Fruit fly (Drosophila melanogaster) whole organism, embryonic: ENCODE results near the gene tsl.

Experiments
- Awh ChIP-seq: fragments of 200-800 bp; sonication (Bioruptor generic); IDR thresholded peaks from 2 replicates; pipeline ENCODE4, ENCODE4 v1.3.6; 2022; ENCODE audit warnings: missing biosample characterization, missing genetic modification characterization
- Blimp-1 ChIP-seq: fragments of 200-800 bp; sonication (Bioruptor generic); optimal IDR thresholded peaks from 3 replicates; lab custom pipeline; 2018; ENCODE audit warnings: missing biosample characterization, missing genetic modification characterization, mild to moderate bottlenecking, moderate library complexity, missing genetic modification reagents
- BtbVII ChIP-seq: fragments of 200-800 bp; sonication (Bioruptor generic); optimal IDR thresholded peaks from 3 replicates; lab custom pipeline; 2017; ENCODE audit warnings: missing biosample characterization, mild to moderate bottlenecking, missing genetic modification characterization
- CG10321 ChIP-seq: fragments of 200-800 bp; sonication (Bioruptor generic); IDR thresholded peaks from 2 replicates; pipeline ENCODE4 v1.3.6; 2022; ENCODE audit warnings: missing biosample characterization, missing genetic modification characterization
- CG11696 ChIP-seq: fragments of 200-800 bp; sonication (Bioruptor generic); IDR thresholded peaks from 2 replicates; pipeline ENCODE4 v1.3.6; 2022; ENCODE audit warnings: missing biosample characterization, missing genetic modification characterization
- CG12071 ChIP-seq: fragments of 200-800 bp; sonication (Bioruptor generic); optimal IDR thresholded peaks from 3 replicates; lab custom pipeline; 2018; ENCODE audit warnings: missing biosample characterization, mild to moderate bottlenecking, missing genetic modification characterization
- CG12769 ChIP-seq: fragments of 200-800 bp; sonication (Bioruptor generic); optimal IDR thresholded peaks from 2 replicates; lab custom pipeline; 2019; ENCODE audit warnings: missing biosample characterization, mild to moderate bottlenecking, missing genetic modification characterization, moderate library complexity
- CG14667 ChIP-seq: fragments of 200-800 bp; sonication (Bioruptor generic); IDR thresholded peaks from 2 replicates; pipeline ENCODE4 v1.3.6; 2022; ENCODE audit warnings: missing biosample characterization, missing genetic modification characterization
- CG15601 ChIP-seq: fragments of 200-800 bp; sonication (Bioruptor generic); optimal IDR thresholded peaks from 3 replicates; lab custom pipeline; 2019; ENCODE audit warnings: missing biosample characterization, mild to moderate bottlenecking, missing genetic modification characterization, moderate library complexity
- CG17361 ChIP-seq: fragments of 200-800 bp; sonication (Bioruptor generic); IDR thresholded peaks from 3 replicates; pipeline ENCODE4 v1.3.6; 2022; ENCODE audit warnings: missing biosample characterization, missing genetic modification characterization
- CG18599 ChIP-seq: fragments of 200-800 bp; sonication (Bioruptor generic); optimal IDR thresholded peaks from 3 replicates; lab custom pipeline; 2017; ENCODE audit warnings: missing biosample characterization, missing genetic modification characterization, mild to moderate bottlenecking, moderate library complexity, missing genetic modification reagents
- CG2199 ChIP-seq: fragments of 200-800 bp; sonication (Bioruptor generic); IDR thresholded peaks from 3 replicates; pipeline ENCODE4 v1.3.6; 2022; ENCODE audit warnings: missing biosample characterization, missing genetic modification characterization
- CG3065 ChIP-seq: fragments of 200-800 bp; sonication (Bioruptor generic); optimal IDR thresholded peaks from 2 replicates; lab custom pipeline; 2016; ENCODE audit warnings: missing biosample characterization, missing genetic modification characterization
- CG33213 ChIP-seq: fragments of 200-800 bp; sonication (Bioruptor generic); optimal IDR thresholded peaks from 3 replicates; lab custom pipeline; 2016; ENCODE audit warnings: missing biosample characterization, missing genetic modification characterization
- CG3407 ChIP-seq: fragments of 200-800 bp; sonication (Bioruptor generic); optimal IDR thresholded peaks from 2 replicates; lab custom pipeline; 2018; ENCODE audit warnings: missing biosample characterization, mild to moderate bottlenecking, missing genetic modification characterization
- CG43689 ChIP-seq: fragments of 200-800 bp; sonication (Bioruptor generic); IDR thresholded peaks from 2 replicates; pipeline ENCODE4 v1.3.6; 2022; ENCODE audit warnings: missing biosample characterization, missing genetic modification characterization
- CG4424 ChIP-seq: fragments of 200-800 bp; sonication (Bioruptor generic); optimal IDR thresholded peaks from 3 replicates; lab custom pipeline; 2016; ENCODE audit warnings: missing biosample characterization, missing genetic modification characterization
- CG4854 ChIP-seq: fragments of 200-800 bp; sonication (Bioruptor generic); optimal IDR thresholded peaks from 2 replicates; lab custom pipeline; 2016; ENCODE audit warnings: missing biosample characterization, missing genetic modification characterization, inconsistent platforms
- CG6854 ChIP-seq: fragments of 200-800 bp; sonication (Bioruptor generic); optimal IDR thresholded peaks from 3 replicates; lab custom pipeline; 2017; ENCODE audit warnings: missing biosample characterization, mild to moderate bottlenecking, missing genetic modification characterization
- CG8359 ChIP-seq: fragments of 200-800 bp; sonication (Bioruptor generic); optimal IDR thresholded peaks from 2 replicates; lab custom pipeline; 2017; ENCODE audit warnings: missing biosample characterization, mild to moderate bottlenecking, missing genetic modification characterization, borderline replicate concordance
- CG9797 ChIP-seq: fragments of 200-800 bp; sonication (Bioruptor generic); optimal IDR thresholded peaks from 3 replicates; lab custom pipeline; 2018; ENCODE audit warnings: missing biosample characterization, mild to moderate bottlenecking, missing genetic modification characterization
- D ChIP-seq, 2 experiments: fragments of 200-800 bp in 1 of 2; fragments of >200 bp in 1 of 2; sonication (Bioruptor generic) in 1 of 2; optimal IDR thresholded peaks; 2 replicates in 1 of 2; 3 replicates in 1 of 2; lab custom pipeline; 2017; ENCODE audit warnings: mild to moderate bottlenecking in 1 of 2, missing biosample characterization in 1 of 2, missing genetic modification characterization in 1 of 2, missing genetic modification reagents in 1 of 2
- Dbx ChIP-seq: fragments of 200-800 bp; sonication (Bioruptor generic); IDR thresholded peaks from 3 replicates; pipeline ENCODE4 v1.3.6; 2022; ENCODE audit warnings: missing biosample characterization, missing genetic modification characterization
- Drgx ChIP-seq: fragments of 200-800 bp; sonication (Bioruptor generic); IDR thresholded peaks from 2 replicates; pipeline ENCODE4 v1.3.6; 2022; ENCODE audit warnings: missing biosample characterization, missing genetic modification characterization
- E2f1 ChIP-seq: fragments of 200-800 bp; sonication (Bioruptor generic); IDR thresholded peaks from 2 replicates; pipeline ENCODE4 v1.3.6; 2022; ENCODE audit warnings: missing biosample characterization, missing genetic modification characterization
- Ets65A ChIP-seq: fragments of 200-800 bp; sonication (Bioruptor generic); peaks from one replicate; lab custom pipeline; 2016; ENCODE audit warnings: missing biosample characterization, missing genetic modification characterization
- Hmx ChIP-seq: fragments of 200-800 bp; sonication (Bioruptor generic); optimal IDR thresholded peaks from 2 replicates; lab custom pipeline; 2016; ENCODE audit warnings: missing biosample characterization, missing genetic modification characterization
- MESR4 ChIP-seq: fragments of 200-800 bp; sonication (Bioruptor generic); optimal IDR thresholded peaks from 2 replicates; lab custom pipeline; 2018; ENCODE audit warnings: missing biosample characterization, mild to moderate bottlenecking, missing genetic modification characterization, moderate library complexity
- NK7.1 ChIP-seq: fragments of 200-800 bp; sonication (Bioruptor generic); optimal IDR thresholded peaks from 3 replicates; lab custom pipeline; 2016; ENCODE audit warnings: missing biosample characterization, missing genetic modification characterization
- PHDP ChIP-seq: fragments of 200-800 bp; sonication (Bioruptor generic); optimal IDR thresholded peaks from 3 replicates; lab custom pipeline; 2018; ENCODE audit warnings: missing biosample characterization, mild to moderate bottlenecking, missing genetic modification characterization, moderate library complexity
- Ptx1 ChIP-seq: fragments of 200-800 bp; sonication (Bioruptor generic); IDR thresholded peaks from 2 replicates; pipeline ENCODE4 v1.3.6; 2022; ENCODE audit warnings: missing biosample characterization, missing genetic modification characterization
- Ssrp ChIP-seq: fragments of 200-800 bp; sonication (Bioruptor generic); optimal IDR thresholded peaks from 2 replicates; lab custom pipeline; 2018; ENCODE audit warnings: missing biosample characterization, mild to moderate bottlenecking, missing genetic modification characterization, moderate library complexity
- Vsx1 ChIP-seq: fragments of 200-800 bp; sonication (Bioruptor generic); optimal IDR thresholded peaks from 2 replicates; lab custom pipeline; 2017; ENCODE audit warnings: missing biosample characterization, mild to moderate bottlenecking, missing genetic modification characterization, missing genetic modification reagents
- br ChIP-seq: fragments of >200 bp; optimal IDR thresholded peaks from 2 replicates; lab custom pipeline; 2017
- btn ChIP-seq: fragments of 200-800 bp; sonication (Bioruptor generic); optimal IDR thresholded peaks from 2 replicates; lab custom pipeline; 2016; ENCODE audit warnings: missing biosample characterization, missing genetic modification characterization
- cad ChIP-seq: fragments of >200 bp; optimal IDR thresholded peaks from 2 replicates; lab custom pipeline; 2017; ENCODE audit warnings: missing biosample characterization, missing genetic modification characterization
- cato ChIP-seq: fragments of 200-800 bp; sonication (Bioruptor generic); optimal IDR thresholded peaks from 2 replicates; lab custom pipeline; 2016; ENCODE audit warnings: missing biosample characterization, missing genetic modification characterization, borderline replicate concordance
- ci ChIP-seq: fragments of 200-800 bp; sonication (Bioruptor generic); IDR thresholded peaks from 3 replicates; pipeline ENCODE4 v1.3.6; 2022; ENCODE audit warnings: missing biosample characterization, missing genetic modification characterization
- corto ChIP-seq: fragments of 200-800 bp; sonication (Bioruptor generic); optimal IDR thresholded peaks from 2 replicates; lab custom pipeline; 2016; ENCODE audit warnings: missing biosample characterization, mild to moderate bottlenecking, missing genetic modification characterization, moderate library complexity
- da ChIP-seq: fragments of 200-800 bp; sonication (Bioruptor generic); optimal IDR thresholded peaks from 2 replicates; lab custom pipeline; 2016; ENCODE audit warnings: missing biosample characterization, missing genetic modification characterization
- esg ChIP-seq: fragments of 200-800 bp; sonication (Bioruptor generic); conservative IDR thresholded peaks from 2 replicates; pipeline ENCODE4 v1.3.6; 2022; ENCODE audit warnings: missing biosample characterization, missing genetic modification characterization
- eyg ChIP-seq: fragments of 200-800 bp; sonication (Bioruptor generic); optimal IDR thresholded peaks from 3 replicates; lab custom pipeline; 2016; ENCODE audit warnings: missing biosample characterization, missing genetic modification characterization
- gcm ChIP-seq: fragments of 200-800 bp; sonication (Bioruptor generic); optimal IDR thresholded peaks from 2 replicates; lab custom pipeline; 2019; ENCODE audit warnings: missing biosample characterization, mild to moderate bottlenecking, missing genetic modification characterization, moderate library complexity
- ham ChIP-seq: fragments of 200-800 bp; sonication (Bioruptor generic); IDR thresholded peaks from 2 replicates; pipeline ENCODE4 v1.3.6; 2022; ENCODE audit warnings: missing biosample characterization, missing genetic modification characterization
- her ChIP-seq: fragments of 200-800 bp; sonication (Bioruptor generic); optimal IDR thresholded peaks from 2 replicates; lab custom pipeline; 2016; ENCODE audit warnings: missing biosample characterization, missing genetic modification characterization
- jumu ChIP-seq: fragments of 200-800 bp; sonication (Bioruptor generic); optimal IDR thresholded peaks from 3 replicates; lab custom pipeline; 2016; ENCODE audit warnings: missing biosample characterization, missing genetic modification characterization
- luna ChIP-seq: fragments of 200-800 bp; sonication (Bioruptor generic); optimal IDR thresholded peaks from 2 replicates; lab custom pipeline; 2016; ENCODE audit warnings: missing biosample characterization, missing genetic modification characterization
- maf-S ChIP-seq: fragments of 200-800 bp; sonication (Bioruptor generic); optimal IDR thresholded peaks from 2 replicates; lab custom pipeline; 2016; ENCODE audit warnings: missing biosample characterization, missing genetic modification characterization
- mld ChIP-seq: fragments of 200-800 bp; sonication (Bioruptor generic); IDR thresholded peaks from 3 replicates; pipeline ENCODE4 v1.3.6; 2022; ENCODE audit warnings: missing biosample characterization, missing genetic modification characterization; ENCODE audit not compliant: partially characterized antibody
- p53 ChIP-seq: fragments of 200-800 bp; sonication (Bioruptor generic); optimal IDR thresholded peaks from 2 replicates; lab custom pipeline; 2016; ENCODE audit warnings: missing biosample characterization, missing genetic modification characterization
- trem ChIP-seq: fragments of 200-800 bp; optimal IDR thresholded peaks from 3 replicates; lab custom pipeline; 2019; ENCODE audit warnings: missing biosample characterization, mild to moderate bottlenecking, missing genetic modification characterization, moderate library complexity
- wek ChIP-seq: fragments of 200-800 bp; sonication (Bioruptor generic); optimal IDR thresholded peaks from 3 replicates; lab custom pipeline; 2018; ENCODE audit warnings: missing biosample characterization, mild to moderate bottlenecking, missing genetic modification characterization, moderate library complexity

The tsl gene

DNA sequence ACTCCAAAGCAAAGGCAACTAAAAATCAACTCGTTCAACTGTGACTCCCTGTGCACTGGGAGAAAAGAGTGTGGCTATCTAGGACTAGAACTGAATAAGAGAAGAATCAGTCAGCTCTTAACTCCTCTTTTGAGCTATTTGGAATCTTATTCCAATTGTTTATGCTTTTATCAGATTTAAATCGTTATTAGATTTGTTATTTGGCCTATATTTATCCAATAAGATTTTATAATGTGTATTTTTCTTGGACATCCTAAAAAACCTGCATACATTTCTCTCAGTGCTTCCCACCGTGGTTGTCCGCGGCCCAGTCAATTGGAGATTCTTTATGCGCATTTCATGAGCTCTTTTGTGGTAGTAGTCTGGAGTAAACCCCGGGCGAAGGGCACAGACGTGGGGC, 888 bp downstream of the tsl start (continued):
- TF ChIP-seq ham (GFP tag; lab: Robert Waterston, UW) (no peak), p53 (GFP tag; lab: Kevin White, UChicago) (no peak), PHDP (tag; lab: Kevin White, UChicago) (peak; percentile 71), CG43689 (GFP tag; lab: Robert Waterston, UW) (peak; percentile 55), gcm (GFP tag; lab: Kevin White, UChicago) (peak; percentile 33), eyg (GFP tag; lab: Kevin White, UChicago) (no peak), CG2199 (GFP tag; lab: Robert Waterston, UW) (no peak), CG4854 (GFP tag; lab: Kevin White, UChicago) (peak; percentile 10), CG18599 (GFP tag; lab: Kevin White, UChicago) (no peak), Ets65A (peak; percentile 98), CG6854 (no peak), D (optimal IDR thresholded peaks at IDR 0.05; lab: Kevin White, UChicago) (no peak), D (GFP tag; optimal IDR thresholded peaks at IDR 0.05; lab: Kevin White, UChicago) (peak; percentile 58), esg (peak; percentile 74), Blimp-1 (GFP tag; lab: Kevin White, UChicago) (peak; percentile 73), wek (GFP tag; lab: Kevin White, UChicago) (no peak), da (GFP tag; lab: Kevin White, UChicago) (no peak), CG10321 (GFP tag; lab: Robert Waterston, UW) (no peak), NK7.1 (GFP tag; lab: Kevin White, UChicago) (peak; percentile 38), trem (tag; lab: Kevin White, UChicago) (peak; percentile 1), CG3065 (no peak), Drgx (GFP tag; lab: Robert Waterston, UW) (peak; percentile 78), CG9797 (GFP tag; lab: Kevin White, UChicago) (no peak), br (lab: Kevin White, UChicago) (no peak), BtbVII (GFP tag; lab: Kevin White, UChicago) (peak; percentile 69), Hmx (GFP tag; lab: Kevin White, UChicago) (no peak), jumu (GFP tag; lab: Kevin White, UChicago) (peak; percentile 11), CG17361 (GFP tag; lab: Robert Waterston, UW) (no peak; the same call in 1 of the 3 replicates), MESR4 (GFP tag; lab: Kevin White, UChicago) (no peak), CG12769 (tag; lab: Kevin White, UChicago) (no peak), maf-S (GFP tag; lab: Kevin White, UChicago) (peak; percentile 22), CG33213 (GFP tag; lab: Kevin White, UChicago) (peak; percentile 12), E2f1 (GFP tag; lab: Robert Waterston, UW) (peak; percentile 70), CG3407 (GFP tag; lab: Kevin White, UChicago) (peak; percentile 41), corto (peak; percentile 70), luna (peak; percentile 34), cato (GFP tag; lab: Kevin White, UChicago) (no peak), Awh (GFP tag; lab: Robert Waterston, UW) (no peak), btn (no peak), Dbx (GFP tag; lab: Robert Waterston, UW) (no peak), cad (no peak), CG4424 (GFP tag; lab: Kevin White, UChicago) (peak; percentile 65), CG12071 (no peak), mld (GFP tag; lab: Robert Waterston, UW) (no peak), Ssrp (tag; lab: Kevin White, UChicago) (peak; percentile 59), ci (GFP tag; lab: Robert Waterston, UW) (no peak), Ptx1 (GFP tag; lab: Robert Waterston, UW) (peak; percentile 83), CG15601 (tag; lab: Kevin White, UChicago) (peak; percentile 52), CG11696 (GFP tag; lab: Robert Waterston, UW) (0 out of 2 replicates have a peak, but pooled peaks have one; percentile 26), CG8359 (no peak), Vsx1 (GFP tag; lab: Kevin White, UChicago) (no peak), her (peak; percentile 3), CG14667 (GFP tag; lab: Robert Waterston, UW) (peak; percentile 59; the same call in 1 of the 2 replicates)
